Fruit fly (Drosophila melanogaster): ENCODE data around the gene Spag1.

The Spag1 gene

dm6 chr3R:26937423-26937822 is 10.2 kb upstream of the Spag1 start (continued):
- TF ChIP-seq CG2199 (GFP tag; IDR thresholded peaks at IDR 0.05) (no peak), fu2 (GFP tag; optimal IDR thresholded peaks at IDR 0.05) (no peak), TFAM (GFP tag; optimal IDR thresholded peaks at IDR 0.05) (no peak), HmgZ (tag; optimal IDR thresholded peaks at IDR 0.05) (peak; percentile 34), CG11560 (tag; IDR thresholded peaks at IDR 0.05) (no peak), CG2202 (tag; optimal IDR thresholded peaks at IDR 0.05) (no peak), tio (GFP tag; optimal IDR thresholded peaks at IDR 0.05) (peak; percentile 51), Blimp-1 (GFP tag; optimal IDR thresholded peaks at IDR 0.05) (peak; percentile 40), CG3281 (GFP tag; optimal IDR thresholded peaks at IDR 0.05) (peak; percentile 48), CG11456 (GFP tag; IDR thresholded peaks at IDR 0.05) (0 out of 3 replicates have a peak, but pooled peaks have one; percentile 49), Neu2 (GFP tag; optimal IDR thresholded peaks at IDR 0.05; ENCODE audit: borderline replicate concordance) (no peak), CG33213 (GFP tag; optimal IDR thresholded peaks at IDR 0.05) (no peak), Optix (GFP tag; IDR thresholded peaks at IDR 0.05) (no peak), ewg (GFP tag; optimal IDR thresholded peaks at IDR 0.05) (peak; percentile 29), CG34422 (GFP tag; IDR thresholded peaks at IDR 0.05) (no peak), maf-S (GFP tag; optimal IDR thresholded peaks at IDR 0.05) (no peak), CoRest (tag; optimal IDR thresholded peaks at IDR 0.05) (peak; percentile 70), ap (GFP tag; IDR thresholded peaks at IDR 0.05) (no peak), CG6683 (GFP tag; optimal IDR thresholded peaks at IDR 0.05) (peak; percentile 3), Taf1 (GFP tag; IDR thresholded peaks at IDR 0.05) (no peak), br (optimal IDR thresholded peaks at IDR 0.05) (no peak), abd-A (tag; optimal IDR thresholded peaks at IDR 0.05) (no peak), Atf6 (GFP tag; IDR thresholded peaks at IDR 0.05) (no peak), Lpt (GFP tag; optimal IDR thresholded peaks at IDR 0.05) (no peak), row (GFP tag; IDR thresholded peaks at IDR 0.05) (peak; percentile 54), onecut (GFP tag; IDR thresholded peaks at IDR 0.05) (no peak), CG1603 (tag; optimal IDR thresholded peaks at IDR 0.05) (no peak), CG10274 (GFP tag; optimal IDR thresholded peaks at IDR 0.05) (peak; percentile 23), D19A (tag; optimal IDR thresholded peaks at IDR 0.05) (no peak), CG6813 (GFP tag; optimal IDR thresholded peaks at IDR 0.05) (no peak), Usf (GFP tag; optimal IDR thresholded peaks at IDR 0.05) (no peak), CG12155 (GFP tag; optimal IDR thresholded peaks at IDR 0.05) (peak; percentile 23), sc (optimal IDR thresholded peaks at IDR 0.05) (no peak), sc (GFP tag; optimal IDR thresholded peaks at IDR 0.05) (no peak), sug (tag; optimal IDR thresholded peaks at IDR 0.05) (peak; percentile 69), CG31441 (GFP tag; IDR thresholded peaks at IDR 0.05) (peak; percentile 50; the same call in 1 of the 2 replicates), eve (GFP tag; optimal IDR thresholded peaks at IDR 0.05) (no peak), jing (GFP tag; optimal IDR thresholded peaks at IDR 0.05) (no peak), CG9876 (GFP tag; optimal IDR thresholded peaks at IDR 0.05) (peak; percentile 10), CG17829 (tag; optimal IDR thresholded peaks at IDR 0.05) (peak; percentile 32), Oli (tag; optimal IDR thresholded peaks at IDR 0.05) (peak; percentile 68), CG9727 (GFP tag; optimal IDR thresholded peaks at IDR 0.05) (peak; percentile 44), ssp (GFP tag; IDR thresholded peaks at IDR 0.05) (0 out of 2 replicates have a peak, but pooled peaks have one; percentile 22), grn (GFP tag; optimal IDR thresholded peaks at IDR 0.05) (peak; percentile 82), CG11696 (GFP tag; IDR thresholded peaks at IDR 0.05) (no peak), Xbp1 (GFP tag; optimal IDR thresholded peaks at IDR 0.05) (peak; percentile 25), CG3847 (GFP tag; IDR thresholded peaks at IDR 0.05) (no peak), CG15601 (tag; optimal IDR thresholded peaks at IDR 0.05) (peak; percentile 16), Ravus (GFP tag; IDR thresholded peaks at IDR 0.05) (no peak), tll (GFP tag; optimal IDR thresholded peaks at IDR 0.05) (no peak), CG13296 (GFP tag; optimal IDR thresholded peaks at IDR 0.05) (peak; percentile 39), Mes4 (GFP tag; optimal IDR thresholded peaks at IDR 0.05) (no peak)
